Fruit fly (Drosophila melanogaster) whole organism, prepupa: ENCODE results near the gene CG6508.

Experiments
- CG34406 ChIP-seq: fragments of 200-800 bp; sonication (Bioruptor generic); optimal IDR thresholded peaks from 3 replicates; lab custom pipeline; 2016; ENCODE audit warnings: missing biosample characterization, missing genetic modification characterization
- CG7368 ChIP-seq: fragments of 200-800 bp; sonication (Bioruptor generic); optimal IDR thresholded peaks from 3 replicates; lab custom pipeline; 2016; ENCODE audit warnings: missing biosample characterization, missing genetic modification characterization
- Eip78C ChIP-seq: fragments of 200-800 bp; sonication (Bioruptor generic); peaks from one replicate; lab custom pipeline; 2016; ENCODE audit warnings: missing biosample characterization, missing genetic modification characterization
- OdsH ChIP-seq: fragments of 200-800 bp; sonication (Bioruptor generic); optimal IDR thresholded peaks from 3 replicates; lab custom pipeline; 2016; ENCODE audit warnings: missing biosample characterization, missing genetic modification characterization

DNA sequence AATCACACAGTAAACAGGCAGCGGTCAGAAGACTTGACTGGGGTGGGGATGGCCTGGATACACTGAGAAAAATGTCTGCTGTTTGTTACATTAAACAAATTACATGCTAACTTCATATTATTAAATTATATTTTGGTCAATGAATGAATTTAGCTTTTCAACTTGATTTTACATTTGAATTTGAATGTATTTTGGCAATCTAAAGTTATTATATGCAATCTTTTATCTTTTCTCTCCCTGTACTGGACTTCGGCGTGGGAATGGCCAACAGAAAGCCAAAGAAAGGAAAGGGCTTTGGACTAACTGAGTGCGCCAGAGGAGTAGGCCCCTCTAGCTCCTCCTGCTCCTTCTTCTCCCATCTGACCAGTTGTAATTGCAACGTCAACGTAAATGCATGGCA is 27.6 kb upstream of the CG6508 start:
- TF ChIP-seq CG7368 (peak; percentile 49), OdsH (GFP tag; lab: Kevin White, UChicago) (peak; percentile 46), Eip78C (GFP tag; lab: Kevin White, UChicago) (peak; percentile 90), CG34406 (GFP tag; lab: Kevin White, UChicago) (peak; percentile 56)
